Worm (Caenorhabditis elegans): Measurements from ENCODE around the gene fbxa-6.

Gene fbxa-6

DNA sequence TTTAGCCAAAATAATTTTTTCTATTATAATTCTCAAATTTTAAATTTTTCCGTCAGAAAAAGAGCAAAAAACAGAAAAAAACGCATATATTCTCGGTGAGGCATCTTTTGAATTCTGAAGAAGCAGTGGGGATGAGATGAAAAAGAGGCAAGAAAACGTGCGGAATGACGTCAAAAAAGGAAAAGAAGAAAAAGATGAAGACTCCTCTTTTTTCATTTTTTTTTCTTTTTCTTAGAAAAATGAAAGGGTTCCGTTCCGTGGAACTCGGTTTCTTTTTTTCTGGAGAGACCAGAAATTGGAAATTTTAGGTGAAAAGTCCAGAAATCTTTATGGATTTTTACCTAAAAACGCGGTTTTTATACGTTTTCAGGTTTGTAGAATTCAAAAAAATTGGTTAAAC is 27.5 kb upstream of the fbxa-6 start:
- TF ChIP-seq ama-1 (optimal IDR thresholded peaks at IDR 0.05) = no peak
- no peak for TF ChIP-seq egl-5 (tag; optimal IDR thresholded peaks at IDR 0.05)
- TF ChIP-seq elt-3 (tag; optimal IDR thresholded peaks at IDR 0.05) = no peak
- no peak for TF ChIP-seq elt-2 (tag; optimal IDR thresholded peaks at IDR 0.05)
- TF ChIP-seq nhr-28 (tag; optimal IDR thresholded peaks at IDR 0.05) = no peak
- TF ChIP-seq unc-62 (GFP tag; optimal IDR thresholded peaks at IDR 0.05) = no peak
- TF ChIP-seq nfya-1 (tag; optimal IDR thresholded peaks at IDR 0.05; ENCODE audit: insufficient read depth) = peak; percentile 35
- no peak for TF ChIP-seq daf-12 (tag; optimal IDR thresholded peaks at IDR 0.05)
- no peak for TF ChIP-seq egl-27 (tag; optimal IDR thresholded peaks at IDR 0.05)
- no peak for TF ChIP-seq nhr-77 (tag; optimal IDR thresholded peaks at IDR 0.05)
- no peak for TF ChIP-seq ztf-11 (tag; optimal IDR thresholded peaks at IDR 0.05)
- TF ChIP-seq nhr-11 (tag; optimal IDR thresholded peaks at IDR 0.05) = no peak
- TF ChIP-seq R02D3.7 (tag; optimal IDR thresholded peaks at IDR 0.05) = no peak
- no peak for TF ChIP-seq elt-1 (tag; optimal IDR thresholded peaks at IDR 0.05)
- TF ChIP-seq snpc-4 (tag; optimal IDR thresholded peaks at IDR 0.05) = no peak
- TF ChIP-seq fkh-10 (GFP tag; optimal IDR thresholded peaks at IDR 0.05) = peak; percentile 94

DNA sequence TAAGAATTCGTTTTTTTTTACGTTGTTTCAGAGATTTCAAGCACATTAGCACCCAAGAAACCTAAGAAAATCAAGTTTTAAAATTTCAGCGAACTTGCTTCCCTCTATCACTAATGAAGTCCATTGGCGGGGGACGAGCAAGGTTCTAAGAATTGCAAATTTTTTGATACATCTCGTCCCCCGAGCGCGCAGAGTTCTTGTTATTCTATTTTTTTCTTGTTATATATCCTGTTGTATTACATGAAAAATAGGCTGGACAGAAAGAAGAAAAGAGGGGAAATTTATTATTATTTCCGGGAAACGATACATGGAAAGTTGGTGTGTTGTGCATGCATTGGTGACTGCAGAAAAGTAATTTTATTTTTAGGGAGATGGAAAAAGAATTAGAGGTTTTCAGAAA is 26.7 kb upstream of the fbxa-6 start:
- no peak for TF ChIP-seq unc-62 (GFP tag; optimal IDR thresholded peaks at IDR 0.05)
- TF ChIP-seq daf-12 (tag; optimal IDR thresholded peaks at IDR 0.05) = no peak
- no peak for TF ChIP-seq ceh-28 (tag; optimal IDR thresholded peaks at IDR 0.05)
- no peak for TF ChIP-seq ama-1 (optimal IDR thresholded peaks at IDR 0.05)
- TF ChIP-seq lsy-12 (tag; optimal IDR thresholded peaks at IDR 0.05) = no peak
- TF ChIP-seq nhr-23 (tag; optimal IDR thresholded peaks at IDR 0.05) = no peak
- TF ChIP-seq unc-39 (tag; optimal IDR thresholded peaks at IDR 0.05) = no peak
- TF ChIP-seq pha-4 (tag; optimal IDR thresholded peaks at IDR 0.05) = no peak
- TF ChIP-seq ztf-11 (tag; optimal IDR thresholded peaks at IDR 0.05) = no peak
- TF ChIP-seq skn-1 (tag; optimal IDR thresholded peaks at IDR 0.05) = no peak
- no peak for TF ChIP-seq hmg-11 (tag; optimal IDR thresholded peaks at IDR 0.05)
- TF ChIP-seq mdl-1 (tag; optimal IDR thresholded peaks at IDR 0.05) = no peak
- no peak for TF ChIP-seq nhr-12 (tag; optimal IDR thresholded peaks at IDR 0.05)
- no peak for TF ChIP-seq nhr-25 (tag; optimal IDR thresholded peaks at IDR 0.05)

DNA sequence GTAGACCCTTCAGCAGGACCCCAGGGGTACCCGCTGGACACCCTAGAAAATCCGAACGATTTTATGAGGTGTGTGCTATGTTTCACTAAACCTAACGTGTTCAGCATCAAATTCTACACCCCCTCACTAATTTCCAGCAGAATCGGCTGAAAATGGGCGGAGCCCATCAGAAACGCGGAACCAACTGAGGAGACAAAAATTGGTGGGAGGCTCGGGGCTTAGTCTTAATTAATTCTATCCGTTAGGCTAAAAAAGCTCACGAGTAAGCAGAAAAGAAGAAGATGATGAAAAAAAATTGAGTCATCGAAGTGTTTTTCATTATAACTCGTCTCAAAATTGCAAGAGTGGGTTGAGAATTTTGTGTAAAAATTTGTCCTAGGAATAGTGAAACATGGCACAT is 25.9 kb upstream of the fbxa-6 start:
- TF ChIP-seq ztf-11 (tag; optimal IDR thresholded peaks at IDR 0.05) (no peak), nhr-28 (tag; optimal IDR thresholded peaks at IDR 0.05) (no peak), hmg-11 (tag; optimal IDR thresholded peaks at IDR 0.05) (no peak), nhr-12 (tag; optimal IDR thresholded peaks at IDR 0.05) (no peak), fkh-2 (tag; optimal IDR thresholded peaks at IDR 0.05) (no peak), elt-1 (tag; optimal IDR thresholded peaks at IDR 0.05) (no peak)

- no peak for TF ChIP-seq aly-2 (tag; optimal IDR thresholded peaks at IDR 0.05)
- TF ChIP-seq fkh-2 (tag; optimal IDR thresholded peaks at IDR 0.05) = no peak
- no peak for TF ChIP-seq ceh-82 (tag; optimal IDR thresholded peaks at IDR 0.05)
- TF ChIP-seq snpc-4 (tag; optimal IDR thresholded peaks at IDR 0.05) = no peak
- no peak for TF ChIP-seq elt-2 (tag; optimal IDR thresholded peaks at IDR 0.05)
- no peak for TF ChIP-seq nhr-23 (tag; optimal IDR thresholded peaks at IDR 0.05)
- no peak for TF ChIP-seq jun-1 (tag; optimal IDR thresholded peaks at IDR 0.05)
- no peak for TF ChIP-seq skn-1 (tag; optimal IDR thresholded peaks at IDR 0.05)
- no peak for TF ChIP-seq fkh-10 (GFP tag; optimal IDR thresholded peaks at IDR 0.05)
- TF ChIP-seq eor-1 (tag; optimal IDR thresholded peaks at IDR 0.05) = no peak
- no peak for TF ChIP-seq ztf-4 (tag; optimal IDR thresholded peaks at IDR 0.05)
- no peak for TF ChIP-seq unc-62 (GFP tag; optimal IDR thresholded peaks at IDR 0.05)
- TF ChIP-seq pha-4 (tag; optimal IDR thresholded peaks at IDR 0.05) = no peak
- no peak for TF ChIP-seq nhr-237 (tag; optimal IDR thresholded peaks at IDR 0.05)
- TF ChIP-seq elt-1 (tag; optimal IDR thresholded peaks at IDR 0.05) = no peak
- no peak for TF ChIP-seq sea-2 (GFP tag; optimal IDR thresholded peaks at IDR 0.05)
- TF ChIP-seq lsy-12 (tag; optimal IDR thresholded peaks at IDR 0.05) = no peak
These were observed 24.5 kb upstream of the fbxa-6 start for ce11 chrIII:27341-27947.

- no peak for TF ChIP-seq elt-1 (tag; optimal IDR thresholded peaks at IDR 0.05)
- TF ChIP-seq ceh-9 (tag; optimal IDR thresholded peaks at IDR 0.05) = no peak
- no peak for TF ChIP-seq skn-1 (tag; optimal IDR thresholded peaks at IDR 0.05)
- TF ChIP-seq eor-1 (tag; optimal IDR thresholded peaks at IDR 0.05) = no peak
- TF ChIP-seq nhr-25 (tag; optimal IDR thresholded peaks at IDR 0.05) = no peak
- TF ChIP-seq jun-1 (tag; optimal IDR thresholded peaks at IDR 0.05) = peak; percentile 3
- peak; percentile 38 for TF ChIP-seq nhr-11 (tag; optimal IDR thresholded peaks at IDR 0.05)
- no peak for TF ChIP-seq pha-4 (tag; optimal IDR thresholded peaks at IDR 0.05)
- TF ChIP-seq zag-1 (tag; optimal IDR thresholded peaks at IDR 0.05) = no peak
- no peak for TF ChIP-seq pqm-1 (tag; optimal IDR thresholded peaks at IDR 0.05)
- TF ChIP-seq ZK546.5 (tag; optimal IDR thresholded peaks at IDR 0.05) = no peak
- peak; percentile 41 for TF ChIP-seq mdl-1 (tag; optimal IDR thresholded peaks at IDR 0.05)
- no peak for TF ChIP-seq snpc-4 (tag; optimal IDR thresholded peaks at IDR 0.05)
- no peak for TF ChIP-seq unc-62 (GFP tag; optimal IDR thresholded peaks at IDR 0.05)
- TF ChIP-seq ceh-82 (tag; optimal IDR thresholded peaks at IDR 0.05) = peak; percentile 47
- TF ChIP-seq lsy-12 (tag; optimal IDR thresholded peaks at IDR 0.05) = peak; percentile 18
- TF ChIP-seq nhr-77 (tag; optimal IDR thresholded peaks at IDR 0.05) = no peak
- peak; percentile 90 for TF ChIP-seq nfya-1 (tag; optimal IDR thresholded peaks at IDR 0.05; ENCODE audit: insufficient read depth)
- peak; percentile 74 for TF ChIP-seq hmg-11 (tag; optimal IDR thresholded peaks at IDR 0.05)
- no peak for TF ChIP-seq aly-2 (tag; optimal IDR thresholded peaks at IDR 0.05)
- no peak for TF ChIP-seq egl-27 (tag; optimal IDR thresholded peaks at IDR 0.05)
- TF ChIP-seq fkh-10 (GFP tag; optimal IDR thresholded peaks at IDR 0.05) = peak; percentile 45
- TF ChIP-seq fkh-2 (tag; optimal IDR thresholded peaks at IDR 0.05) = peak; percentile 35
- TF ChIP-seq lin-39 (tag; optimal IDR thresholded peaks at IDR 0.05) = peak; percentile 95
- TF ChIP-seq ceh-28 (tag; optimal IDR thresholded peaks at IDR 0.05) = peak; percentile 68
- no peak for TF ChIP-seq ama-1 (optimal IDR thresholded peaks at IDR 0.05)
- peak; percentile 50 for TF ChIP-seq tbx-2 (tag; optimal IDR thresholded peaks at IDR 0.05)
- peak; percentile 28 for TF ChIP-seq lin-15B (tag; optimal IDR thresholded peaks at IDR 0.05)
These were observed 22.7 kb upstream of the fbxa-6 start for ce11 chrIII:25582-25996.

Data from whole organism, L3 larva.